Worm (Caenorhabditis elegans) whole organism, midembryonic: ENCODE measurements around the gene clik-1.

ENCODE experiments used
- T22C8.4 ChIP-seq: fragments of 200-800 bp; sonication (Bioruptor generic); IDR thresholded peaks from 2 replicates; pipeline ENCODE4 v1.3.6; 2022; ENCODE audit warnings: missing genetic modification characterization, missing compliant biosample characterization
- cog-1 ChIP-seq: sonication (generic microtip); optimal IDR thresholded peaks from 2 replicates; lab custom pipeline; 2016; ENCODE audit warnings: missing genetic modification characterization, missing compliant biosample characterization
- flt-1 ChIP-seq: fragments of 200-800 bp; sonication (Bioruptor generic); IDR thresholded peaks from 2 replicates; pipeline ENCODE4 v1.3.6; 2022; ENCODE audit warnings: missing genetic modification characterization, missing compliant biosample characterization
- klf-2 ChIP-seq: fragments of 200-800 bp; sonication (Bioruptor generic); conservative IDR thresholded peaks from 2 replicates; pipeline ENCODE4 v1.3.6; 2022; ENCODE audit warnings: missing genetic modification reagents, missing genetic modification characterization, missing compliant biosample characterization
- med-1 ChIP-seq: sonication (generic microtip); optimal IDR thresholded peaks from 2 replicates; lab custom pipeline; 2017; ENCODE audit warnings: missing genetic modification characterization, mild to moderate bottlenecking, missing compliant biosample characterization, antibody characterized with exemption, missing genetic modification reagents; ENCODE audit not compliant: insufficient read depth
- ref-1 ChIP-seq: fragments of 200-800 bp; sonication (Bioruptor generic); conservative IDR thresholded peaks from 2 replicates; pipeline ENCODE4 v1.3.6; 2022; ENCODE audit warnings: missing genetic modification reagents, missing genetic modification characterization, missing compliant biosample characterization
- tab-1 ChIP-seq: fragments of 200-800 bp; sonication (Bioruptor generic); IDR thresholded peaks from 2 replicates; pipeline ENCODE4 v1.3.6; 2022; ENCODE audit warnings: missing genetic modification characterization, missing compliant biosample characterization
- ztf-23 ChIP-seq: fragments of 200-800 bp; sonication (Bioruptor generic); IDR thresholded peaks from 2 replicates; pipeline ENCODE4 v1.3.6; 2022; ENCODE audit warnings: missing genetic modification reagents, missing genetic modification characterization, missing compliant biosample characterization
- ztf-29 ChIP-seq: fragments of 200-800 bp; sonication (Bioruptor generic); IDR thresholded peaks from 2 replicates; pipeline ENCODE4 v1.3.6; 2022; ENCODE audit warnings: missing genetic modification reagents, missing genetic modification characterization, missing compliant biosample characterization

ce11 chrV:6758017-6758416, 10.5 kb downstream of the clik-1 start, which contains the start of gene dbl-1:
- TF ChIP-seq ztf-29 (GFP tag; lab: Robert Waterston, UW) = no peak
- TF ChIP-seq ztf-23 (GFP tag; lab: Robert Waterston, UW) = no peak
- TF ChIP-seq flt-1 (GFP tag; lab: Robert Waterston, UW) = no peak
- TF ChIP-seq med-1 = no peak
- TF ChIP-seq klf-2 (GFP tag; lab: Robert Waterston, UW) = no peak
- no peak for TF ChIP-seq cog-1 (tag; lab: Kevin White, UChicago)
- TF ChIP-seq ref-1 (GFP tag; lab: Robert Waterston, UW) = no peak
- no peak for TF ChIP-seq tab-1 (GFP tag; lab: Robert Waterston, UW)
- no peak for TF ChIP-seq T22C8.4 (GFP tag; lab: Robert Waterston, UW)
